Worm (Caenorhabditis elegans): ENCODE data around the gene math-7.

math-7 gene

DNA sequence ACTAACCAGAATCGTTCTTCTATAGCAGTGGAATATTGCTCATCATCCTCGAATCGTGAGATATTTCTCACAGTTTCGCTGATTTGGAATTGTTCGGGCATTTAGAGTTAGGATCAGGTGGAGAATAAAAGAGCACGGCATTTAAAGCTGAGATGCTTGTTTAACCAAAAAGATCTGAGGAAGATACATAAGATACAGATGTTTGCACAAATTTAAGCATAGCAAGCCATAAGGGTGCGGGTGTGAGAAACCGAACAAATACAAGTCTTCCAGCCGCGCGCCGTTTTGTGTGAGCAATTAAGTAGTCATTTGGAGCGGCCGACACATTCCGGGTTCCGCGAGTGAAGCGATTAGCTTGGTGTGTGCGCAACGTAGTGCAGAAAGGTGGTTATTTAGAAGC, at the start of gene math-7:
math-7 (minus strand) TSS at position 101 of the 400 bp plus-strand sequence.
- TF ChIP-seq rnt-1 (tag; optimal IDR thresholded peaks at IDR 0.05) (no peak), pat-9 (tag; optimal IDR thresholded peaks at IDR 0.05) (no peak), hlh-6 (tag; optimal IDR thresholded peaks at IDR 0.05) (no peak), tbx-2 (tag; optimal IDR thresholded peaks at IDR 0.05) (no peak), Y22D7AL.16 (tag; optimal IDR thresholded peaks at IDR 0.05) (no peak), dmd-4 (tag; optimal IDR thresholded peaks at IDR 0.05; ENCODE audit: borderline replicate concordance) (no peak), fax-1 (tag; optimal IDR thresholded peaks at IDR 0.05) (no peak), pros-1 (tag; optimal IDR thresholded peaks at IDR 0.05) (no peak), syd-9 (tag; optimal IDR thresholded peaks at IDR 0.05) (no peak), madf-2 (tag; optimal IDR thresholded peaks at IDR 0.05) (no peak), ahr-1 (tag; optimal IDR thresholded peaks at IDR 0.05) (no peak), lim-6 (tag; optimal IDR thresholded peaks at IDR 0.05) (no peak), elt-4 (tag; optimal IDR thresholded peaks at IDR 0.05) (no peak), hlh-13 (GFP tag; optimal IDR thresholded peaks at IDR 0.05) (no peak), ceh-30 (tag; optimal IDR thresholded peaks at IDR 0.05) (no peak), unc-86 (tag; optimal IDR thresholded peaks at IDR 0.05) (no peak), ceh-18 (tag; optimal IDR thresholded peaks at IDR 0.05) (no peak), nfya-1 (tag; optimal IDR thresholded peaks at IDR 0.05) (no peak), odd-2 (tag; optimal IDR thresholded peaks at IDR 0.05) (no peak), pha-2 (tag; optimal IDR thresholded peaks at IDR 0.05) (no peak)

DNA sequence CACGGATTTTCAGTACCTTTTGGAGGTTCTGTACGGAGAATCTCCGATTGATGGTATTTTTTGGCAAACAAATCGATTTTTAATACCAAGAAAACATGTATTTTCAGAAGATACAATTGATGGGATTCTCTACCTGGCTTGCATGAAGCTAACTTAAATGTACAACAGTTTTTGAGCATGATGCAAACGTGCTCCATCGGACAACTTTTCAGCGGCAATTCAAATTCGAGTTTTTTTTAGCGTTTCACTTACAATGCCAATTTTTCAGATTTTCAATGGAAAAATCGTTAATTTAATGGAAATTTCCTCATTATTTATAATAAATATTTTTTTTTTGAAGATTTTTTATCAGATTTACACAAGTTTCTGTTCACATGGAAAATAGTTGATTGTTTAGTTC, 42.3 kb upstream of the math-7 start:
- TF ChIP-seq elt-2 (tag; optimal IDR thresholded peaks at IDR 0.05): no peak
- TF ChIP-seq hlh-30 (tag; optimal IDR thresholded peaks at IDR 0.05; ENCODE audit: insufficient read depth): no peak
- no peak for TF ChIP-seq pag-3 (tag; optimal IDR thresholded peaks at IDR 0.05; ENCODE audit: borderline replicate concordance)
- no peak for TF ChIP-seq pha-4 (tag; optimal IDR thresholded peaks at IDR 0.05)
- TF ChIP-seq unc-42 (tag; optimal IDR thresholded peaks at IDR 0.05): no peak
- no peak for TF ChIP-seq syd-9 (tag; optimal IDR thresholded peaks at IDR 0.05)
- TF ChIP-seq hlh-8 (tag; optimal IDR thresholded peaks at IDR 0.05): no peak

DNA sequence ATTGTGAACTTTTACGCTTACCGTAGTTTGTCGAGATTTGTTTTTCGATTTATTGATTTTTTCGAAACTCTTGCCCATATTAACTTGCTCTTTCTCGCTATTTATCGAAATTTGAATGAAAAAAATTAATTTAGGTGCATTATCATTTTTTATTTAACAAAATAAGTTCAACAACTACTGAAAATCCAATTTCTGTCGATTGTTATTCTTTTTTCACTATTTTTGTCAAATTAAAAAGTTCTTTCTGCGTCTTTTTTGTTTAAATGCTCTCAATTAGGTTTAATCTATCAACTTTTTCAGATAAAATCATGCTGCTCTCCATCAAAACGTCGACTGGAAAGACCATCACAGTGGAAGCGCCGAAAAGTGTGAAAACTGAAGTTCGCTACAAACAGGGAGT, 39.9 kb upstream of the math-7 start, which contains the start of gene F52C6.2:
F52C6.2 (plus strand) TSS at position 301 of the 400 bp plus-strand sequence.
- TF ChIP-seq dmd-4 (tag; optimal IDR thresholded peaks at IDR 0.05; ENCODE audit: borderline replicate concordance) (no peak), ahr-1 (tag; optimal IDR thresholded peaks at IDR 0.05) (no peak), nfya-1 (tag; optimal IDR thresholded peaks at IDR 0.05) (no peak), ceh-45 (GFP tag; IDR thresholded peaks at IDR 0.05) (no peak), pha-4 (tag; optimal IDR thresholded peaks at IDR 0.05) (no peak), elt-2 (tag; optimal IDR thresholded peaks at IDR 0.05) (no peak), dve-1 (tag; optimal IDR thresholded peaks at IDR 0.05) (no peak), nhr-11 (tag; optimal IDR thresholded peaks at IDR 0.05) (no peak), hlh-6 (tag; optimal IDR thresholded peaks at IDR 0.05) (no peak), lim-6 (tag; optimal IDR thresholded peaks at IDR 0.05) (no peak)

DNA sequence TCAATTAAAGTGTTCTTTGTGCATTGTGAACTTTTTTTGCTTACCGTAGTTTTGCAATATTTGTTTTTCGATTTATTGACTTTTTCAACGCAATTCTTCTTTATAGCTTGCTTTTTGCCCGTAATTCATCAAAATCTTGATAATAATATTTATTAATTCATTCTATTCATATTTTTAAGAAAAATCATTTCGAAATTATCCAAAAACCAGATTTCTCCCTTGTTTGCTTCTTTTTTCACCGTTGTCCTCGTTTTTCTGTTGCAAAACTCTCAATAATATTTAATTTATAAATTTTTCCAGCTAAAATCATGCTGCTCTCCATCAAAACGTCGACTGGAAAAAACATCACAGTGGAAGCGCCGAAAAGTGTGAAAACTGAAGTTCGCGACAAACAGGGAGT, 38.2 kb upstream of the math-7 start, which contains the start of gene F52C6.3:
F52C6.3 (plus strand) TSS at position 301 of the 400 bp plus-strand sequence.
- no peak for TF ChIP-seq pha-4 (tag; optimal IDR thresholded peaks at IDR 0.05)
- no peak for TF ChIP-seq F13H6.1 (tag; optimal IDR thresholded peaks at IDR 0.05)
- no peak for TF ChIP-seq ceh-31 (tag; optimal IDR thresholded peaks at IDR 0.05)
- no peak for TF ChIP-seq ets-4 (tag; optimal IDR thresholded peaks at IDR 0.05)
- no peak for TF ChIP-seq sox-4 (tag; optimal IDR thresholded peaks at IDR 0.05)
- no peak for TF ChIP-seq syd-9 (tag; optimal IDR thresholded peaks at IDR 0.05)
- TF ChIP-seq ceh-24 (tag; optimal IDR thresholded peaks at IDR 0.05): no peak
- no peak for TF ChIP-seq eyg-1 (tag; optimal IDR thresholded peaks at IDR 0.05)
- TF ChIP-seq nhr-232 (tag; optimal IDR thresholded peaks at IDR 0.05): no peak
- TF ChIP-seq sox-2 (GFP tag; IDR thresholded peaks at IDR 0.05): no peak
- no peak for TF ChIP-seq nfya-1 (tag; optimal IDR thresholded peaks at IDR 0.05)
- no peak for TF ChIP-seq T23F11.4 (GFP tag; optimal IDR thresholded peaks at IDR 0.05)

All from whole organism, late embryonic.